Worm (Caenorhabditis elegans) whole organism, late embryonic: ENCODE results near the gene T05G5.1.

Experiments used
- F13H6.1 ChIP-seq: sonication (generic microtip); optimal IDR thresholded peaks from 2 replicates; lab custom pipeline; 2016; ENCODE audit warnings: missing genetic modification characterization, missing compliant biosample characterization
- ama-1 ChIP-seq: fragments of 150-350 bp; optimal IDR thresholded peaks from 2 replicates; lab custom pipeline; 2014
- ceh-34 ChIP-seq: sonication (generic microtip); optimal IDR thresholded peaks from 2 replicates; lab custom pipeline; 2016; ENCODE audit warnings: mild to moderate bottlenecking, missing genetic modification characterization, missing compliant biosample characterization
- elt-2 ChIP-seq: sonication (generic microtip); optimal IDR thresholded peaks from 2 replicates; lab custom pipeline; 2016; ENCODE audit warnings: missing genetic modification reagents, missing genetic modification characterization, missing compliant biosample characterization
- ets-4 ChIP-seq: sonication (generic microtip); optimal IDR thresholded peaks from 2 replicates; lab custom pipeline; 2016; ENCODE audit warnings: missing genetic modification characterization, missing compliant biosample characterization
- eyg-1 ChIP-seq: sonication (generic microtip); optimal IDR thresholded peaks from 2 replicates; lab custom pipeline; 2016; ENCODE audit warnings: missing genotype, missing genetic modification characterization, missing compliant biosample characterization
- hlh-15 ChIP-seq: sonication (generic microtip); optimal IDR thresholded peaks from 2 replicates; lab custom pipeline; 2016; ENCODE audit warnings: missing genetic modification characterization, missing compliant biosample characterization
- hlh-8 ChIP-seq: sonication (generic microtip); optimal IDR thresholded peaks from 2 replicates; lab custom pipeline; 2016; ENCODE audit warnings: missing genotype, missing genetic modification characterization, missing compliant biosample characterization
- nfya-1 ChIP-seq: sonication (generic microtip); optimal IDR thresholded peaks from 2 replicates; lab custom pipeline; 2017; ENCODE audit warnings: missing genetic modification characterization, mild to moderate bottlenecking, missing compliant biosample characterization, antibody characterized with exemption, moderate library complexity
- nhr-11 ChIP-seq: fragments of 150-350 bp; optimal IDR thresholded peaks from 2 replicates; lab custom pipeline; 2014; ENCODE audit warnings: missing biosample characterization, missing genetic modification characterization
- pha-2 ChIP-seq: sonication (generic microtip); optimal IDR thresholded peaks from 2 replicates; lab custom pipeline; 2017; ENCODE audit warnings: mild to moderate bottlenecking, missing genetic modification characterization, missing compliant biosample characterization
- pqm-1 ChIP-seq: sonication (generic microtip); optimal IDR thresholded peaks from 2 replicates; lab custom pipeline; 2016; ENCODE audit warnings: missing genetic modification characterization, missing compliant biosample characterization
- sox-4 ChIP-seq: sonication (generic microtip); optimal IDR thresholded peaks from 2 replicates; lab custom pipeline; 2017; ENCODE audit warnings: mild to moderate bottlenecking, missing genetic modification characterization, inconsistent platforms, missing compliant biosample characterization
- ttx-3 ChIP-seq: sonication (generic microtip); optimal IDR thresholded peaks from 2 replicates; lab custom pipeline; 2016; ENCODE audit warnings: missing genetic modification reagents, missing genetic modification characterization, missing compliant biosample characterization

- TF ChIP-seq sox-4 (tag; lab: Kevin White, UChicago) = no peak
- TF ChIP-seq elt-2 = no peak
- TF ChIP-seq ceh-34 (tag; lab: Kevin White, UChicago) = no peak
- no peak for TF ChIP-seq nhr-11 (tag; lab: Kevin White, UChicago)
- no peak for TF ChIP-seq hlh-15
- TF ChIP-seq eyg-1 (tag; lab: Kevin White, UChicago) = no peak
- no peak for TF ChIP-seq pqm-1 (tag; lab: Kevin White, UChicago)
- TF ChIP-seq F13H6.1 (tag; lab: Kevin White, UChicago) = no peak
- no peak for TF ChIP-seq ets-4 (tag; lab: Kevin White, UChicago)
- no peak for TF ChIP-seq ttx-3 (tag; lab: Kevin White, UChicago)
- no peak for TF ChIP-seq hlh-8
- TF ChIP-seq nfya-1 (tag; lab: Kevin White, UChicago) = no peak
- no peak for TF ChIP-seq ama-1 (lab: Kevin White, UChicago)
- no peak for TF ChIP-seq pha-2
Measured at ce11 chrIII:9702665-9703252, 40.4 kb downstream of the T05G5.1 start.
